Worm (Caenorhabditis elegans): ENCODE measurements around the gene C48B4.9.

DNA sequence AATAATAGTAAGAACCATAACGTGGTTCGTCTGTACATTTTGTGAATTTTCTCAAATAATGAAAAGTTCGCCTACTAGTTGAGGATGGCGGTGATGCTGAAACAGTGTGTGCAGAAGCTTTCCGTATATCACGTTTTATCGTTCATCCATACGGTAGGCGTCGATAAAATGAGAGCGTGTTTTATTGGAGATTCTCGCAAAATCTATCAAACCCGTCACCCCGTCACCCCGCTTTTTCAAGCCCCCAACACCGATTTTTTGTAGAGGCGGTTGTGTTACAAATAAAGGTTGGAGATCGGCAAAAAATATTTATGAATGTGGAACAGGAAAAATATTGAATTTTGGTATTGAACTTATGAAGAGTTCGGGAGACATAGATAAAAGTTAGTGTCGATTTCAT, 45.5 kb upstream of the C48B4.9 start, which contains the start of gene clec-161:
- TF ChIP-seq ets-7 (tag; optimal IDR thresholded peaks at IDR 0.05) (no peak), sea-1 (GFP tag; conservative IDR thresholded peaks at IDR 0.05) (no peak), F13C5.2 (tag; optimal IDR thresholded peaks at IDR 0.05) (no peak), ama-1 (optimal IDR thresholded peaks at IDR 0.05) (no peak), flt-1 (GFP tag; IDR thresholded peaks at IDR 0.05) (no peak), aly-1 (tag; optimal IDR thresholded peaks at IDR 0.05) (no peak), pes-1 (GFP tag; IDR thresholded peaks at IDR 0.05) (no peak), hmg-4 (GFP tag; optimal IDR thresholded peaks at IDR 0.05) (no peak), scrt-1 (GFP tag; IDR thresholded peaks at IDR 0.05) (no peak)
